Fruit fly (Drosophila melanogaster) whole organism: ENCODE results near the gene CG8838.

Experiments used
- CG8478 ChIP-seq: fragments of >200 bp; optimal IDR thresholded peaks from 2 replicates; lab custom pipeline; 2018; ENCODE audit warnings: inconsistent platforms
- Dll ChIP-seq: fragments of >200 bp; optimal IDR thresholded peaks from 2 replicates; lab custom pipeline; 2017
- EcR ChIP-seq, 2 experiments: fragments of >200 bp; optimal IDR thresholded peaks; 2 replicates each; lab custom pipeline; 2017; ENCODE audit warnings: missing biosample characterization in 2 of 2, missing genetic modification characterization in 2 of 2, missing genetic modification reagents in 2 of 2
- pan ChIP-seq: fragments of >200 bp; optimal IDR thresholded peaks from 2 replicates; lab custom pipeline; 2017
- psq ChIP-seq: fragments of >200 bp; optimal IDR thresholded peaks from 2 replicates; lab custom pipeline; 2017
- usp ChIP-seq: fragments of >200 bp; optimal IDR thresholded peaks from 2 replicates; lab custom pipeline; 2017; ENCODE audit warnings: missing biosample characterization, missing genetic modification characterization, mixed read lengths

- TF ChIP-seq EcR (GFP tag; optimal IDR thresholded peaks at IDR 0.05; lab: Kevin White, UChicago) = no peak
- TF ChIP-seq usp = no peak
- no peak for TF ChIP-seq pan (lab: Kevin White, UChicago)
- no peak for TF ChIP-seq psq
- no peak for TF ChIP-seq CG8478 (lab: Kevin White, UChicago)
- TF ChIP-seq Dll = no peak
Measured at dm6 chr2L:3387643-3388042, 30.2 kb downstream of the CG8838 start, which contains the start of gene Sfp23F.
